Worm (Caenorhabditis elegans) whole organism, young adult: ENCODE data around the gene rrp-8.
A peak's percentile ranks its signal among the peaks of the same experiment; 100 is the strongest.

Source experiments
- D2030.7 ChIP-seq: fragments of 200-800 bp; sonication (Bioruptor generic); IDR thresholded peaks from 2 replicates; pipeline ENCODE4 v1.3.6; 2022; ENCODE audit warnings: missing genetic modification reagents, missing genetic modification characterization, missing compliant biosample characterization
- F33H1.4 ChIP-seq: fragments of 200-800 bp; sonication (Bioruptor generic); IDR thresholded peaks from 2 replicates; pipeline ENCODE4 v1.3.6; 2022; ENCODE audit warnings: missing genetic modification reagents, missing genetic modification characterization, missing compliant biosample characterization
- F49E8.2 ChIP-seq: sonication (generic microtip); optimal IDR thresholded peaks from 3 replicates; lab custom pipeline; 2017; ENCODE audit warnings: missing genetic modification characterization, mild to moderate bottlenecking, missing compliant biosample characterization, antibody characterized with exemption, moderate library complexity; ENCODE audit not compliant: insufficient read depth
- F52B5.7 ChIP-seq: sonication (generic microtip); optimal IDR thresholded peaks from 2 replicates; lab custom pipeline; 2016; ENCODE audit warnings: mild to moderate bottlenecking, missing genetic modification characterization, missing compliant biosample characterization
- K11D2.4 ChIP-seq: fragments of 200-800 bp; sonication (Bioruptor generic); IDR thresholded peaks from 2 replicates; pipeline ENCODE4 v1.3.6; 2022; ENCODE audit warnings: missing genetic modification reagents, missing genetic modification characterization, missing compliant biosample characterization
- T07F8.4 ChIP-seq: sonication (generic microtip); optimal IDR thresholded peaks from 2 replicates; lab custom pipeline; 2016; ENCODE audit warnings: mild to moderate bottlenecking, missing genetic modification characterization, moderate library complexity, missing compliant biosample characterization
- Y53G8AR.9 ChIP-seq: fragments of 200-800 bp; sonication (Bioruptor generic); conservative IDR thresholded peaks from 2 replicates; pipeline ENCODE4 v1.3.6; 2022; ENCODE audit warnings: missing genetic modification reagents, missing genetic modification characterization, missing compliant biosample characterization
- Y67H2A.10 ChIP-seq: fragments of 200-800 bp; sonication (Bioruptor generic); conservative IDR thresholded peaks from 2 replicates; pipeline ENCODE4 v1.3.6; 2022; ENCODE audit warnings: missing genetic modification reagents, missing genetic modification characterization, missing compliant biosample characterization
- akir-1 ChIP-seq: fragments of 200-800 bp; sonication (Bioruptor generic); optimal IDR thresholded peaks from 2 replicates; lab custom pipeline; 2018; ENCODE audit warnings: mild to moderate bottlenecking, missing genetic modification characterization, moderate library complexity, missing compliant biosample characterization
- athp-1 ChIP-seq: sonication (generic microtip); optimal IDR thresholded peaks from 2 replicates; lab custom pipeline; 2017; ENCODE audit warnings: mild to moderate bottlenecking, missing genetic modification characterization, missing compliant biosample characterization
- attf-5 ChIP-seq: fragments of 200-800 bp; sonication (Bioruptor generic); optimal IDR thresholded peaks from 2 replicates; lab custom pipeline; 2018; ENCODE audit warnings: mild to moderate bottlenecking, missing genetic modification characterization, missing compliant biosample characterization
- bed-1 ChIP-seq: fragments of 200-800 bp; sonication (Bioruptor generic); IDR thresholded peaks from 2 replicates; pipeline ENCODE4 v1.3.6; 2022; ENCODE audit warnings: missing genetic modification reagents, missing genetic modification characterization, missing compliant biosample characterization
- ceh-27 ChIP-seq: fragments of 200-800 bp; sonication (Bioruptor generic); optimal IDR thresholded peaks from 2 replicates; lab custom pipeline; 2018; ENCODE audit warnings: mild to moderate bottlenecking, missing genetic modification characterization, moderate library complexity, missing compliant biosample characterization
- ceh-91 ChIP-seq: fragments of 200-800 bp; sonication (Bioruptor generic); IDR thresholded peaks from 2 replicates; pipeline ENCODE4 v1.3.6; 2022; ENCODE audit warnings: missing genetic modification reagents, missing genetic modification characterization, missing compliant biosample characterization
- dox-1 ChIP-seq: fragments of 200-800 bp; sonication (Bioruptor generic); IDR thresholded peaks from 2 replicates; pipeline ENCODE4 v1.3.6; 2022; ENCODE audit warnings: missing genetic modification reagents, missing genetic modification characterization, missing compliant biosample characterization
- dpl-1 ChIP-seq: fragments of 150-350 bp; optimal IDR thresholded peaks from 2 replicates; lab custom pipeline; 2014; ENCODE audit warnings: missing biosample characterization, missing genetic modification reagents, missing genetic modification characterization
- efl-1 ChIP-seq: fragments of 150-350 bp; optimal IDR thresholded peaks from 2 replicates; lab custom pipeline; 2014; ENCODE audit warnings: missing biosample characterization, missing genetic modification reagents, missing genetic modification characterization
- ekl-4 ChIP-seq: fragments of 200-800 bp; sonication (Bioruptor generic); IDR thresholded peaks from 2 replicates; pipeline ENCODE4 v1.3.6; 2022; ENCODE audit warnings: missing genetic modification reagents, missing genetic modification characterization, missing compliant biosample characterization
- gei-17 ChIP-seq: fragments of 200-800 bp; sonication (Bioruptor generic); optimal IDR thresholded peaks from 2 replicates; lab custom pipeline; 2018; ENCODE audit warnings: mild to moderate bottlenecking, missing genetic modification characterization, missing compliant biosample characterization
- hlh-12 ChIP-seq: sonication (generic microtip); optimal IDR thresholded peaks from 2 replicates; lab custom pipeline; 2016; ENCODE audit warnings: missing genetic modification characterization, missing compliant biosample characterization
- lag-1 ChIP-seq: fragments of 200-800 bp; sonication (Bioruptor generic); IDR thresholded peaks from 2 replicates; pipeline ENCODE4 v1.3.6; 2022; ENCODE audit warnings: missing genetic modification reagents, missing genetic modification characterization, missing compliant biosample characterization
- let-526 ChIP-seq: fragments of 200-800 bp; sonication (Bioruptor generic); IDR thresholded peaks from 2 replicates; pipeline ENCODE4 v1.3.6; 2022; ENCODE audit warnings: missing genetic modification reagents, missing genetic modification characterization, missing compliant biosample characterization
- let-607 ChIP-seq, 2 experiments: fragments of 200-800 bp in 1 of 2; sonication (Bioruptor generic) in 1 of 2; sonication (generic microtip) in 1 of 2; optimal IDR thresholded peaks; 2 replicates each; lab custom pipeline; 2016 to 2018; ENCODE audit warnings: mild to moderate bottlenecking in 2 of 2, missing compliant biosample characterization in 2 of 2, missing genetic modification characterization in 2 of 2, moderate library complexity in 2 of 2, missing genotype in 1 of 2
- lin-26 ChIP-seq: fragments of 200-800 bp; sonication (Bioruptor generic); IDR thresholded peaks from 2 replicates; pipeline ENCODE4 v1.3.6; 2022; ENCODE audit warnings: missing genetic modification reagents, missing genetic modification characterization, missing compliant biosample characterization
- lin-54 ChIP-seq: fragments of 200-800 bp; sonication (Bioruptor generic); optimal IDR thresholded peaks from 2 replicates; lab custom pipeline; 2018; ENCODE audit warnings: mild to moderate bottlenecking, missing genetic modification characterization, missing compliant biosample characterization
- lsl-1 ChIP-seq: fragments of 200-800 bp; sonication (Bioruptor generic); optimal IDR thresholded peaks from 2 replicates; lab custom pipeline; 2018; ENCODE audit warnings: mild to moderate bottlenecking, missing genetic modification characterization, moderate library complexity, missing compliant biosample characterization
- madf-10 ChIP-seq: sonication (generic microtip); optimal IDR thresholded peaks from 2 replicates; lab custom pipeline; 2016; ENCODE audit warnings: mild to moderate bottlenecking, missing genetic modification characterization, missing compliant biosample characterization
- madf-3 ChIP-seq: fragments of 200-800 bp; sonication (Bioruptor generic); IDR thresholded peaks from 2 replicates; pipeline ENCODE4 v1.3.6; 2022; ENCODE audit warnings: missing genetic modification reagents, missing genetic modification characterization, missing compliant biosample characterization
- madf-6 ChIP-seq: fragments of 200-800 bp; sonication (Bioruptor generic); IDR thresholded peaks from 2 replicates; pipeline ENCODE4 v1.3.6; 2022; ENCODE audit warnings: missing genetic modification reagents, missing genetic modification characterization, missing compliant biosample characterization
- mcd-1 ChIP-seq: fragments of 200-800 bp; sonication (Bioruptor generic); IDR thresholded peaks from 2 replicates; pipeline ENCODE4 v1.3.6; 2022; ENCODE audit warnings: missing genetic modification reagents, missing genetic modification characterization, missing compliant biosample characterization
- nfyb-1 ChIP-seq: fragments of 200-800 bp; sonication (Bioruptor generic); IDR thresholded peaks from 2 replicates; pipeline ENCODE4 v1.3.6; 2022; ENCODE audit warnings: missing genetic modification reagents, missing genetic modification characterization, missing compliant biosample characterization
- nhr-80 ChIP-seq: sonication (generic microtip); optimal IDR thresholded peaks from 2 replicates; lab custom pipeline; 2016; ENCODE audit warnings: missing genetic modification characterization, missing compliant biosample characterization
- pbrm-1 ChIP-seq: fragments of 200-800 bp; sonication (Bioruptor generic); IDR thresholded peaks from 2 replicates; pipeline ENCODE4 v1.3.6; 2022; ENCODE audit warnings: missing genetic modification reagents, missing genetic modification characterization, missing compliant biosample characterization
- repo-1 ChIP-seq: sonication (generic microtip); optimal IDR thresholded peaks from 2 replicates; lab custom pipeline; 2017; ENCODE audit warnings: mild to moderate bottlenecking, missing genetic modification characterization, missing compliant biosample characterization
- rpc-1 ChIP-seq, 2 experiments: fragments of 150-350 bp in 1 of 2; sonication (generic microtip) in 1 of 2; optimal IDR thresholded peaks; 2 replicates each; lab custom pipeline; 2014 to 2018; ENCODE audit warnings: missing biosample characterization in 1 of 2, missing genetic modification characterization in 1 of 2, missing genetic modification reagents in 1 of 2, missing genotype in 1 of 2
- snpc-1.3 ChIP-seq: sonication (generic microtip); optimal IDR thresholded peaks from 2 replicates; lab custom pipeline; 2017; ENCODE audit warnings: missing genetic modification characterization, mild to moderate bottlenecking, missing compliant biosample characterization, antibody characterized with exemption, moderate library complexity, missing genotype, missing genetic modification reagents; ENCODE audit not compliant: insufficient read depth
- snpc-4 ChIP-seq, 5 experiments: fragments of 150-350 bp in 1 of 5; sonication (generic microtip) in 4 of 5; optimal IDR thresholded peaks; 2 replicates each; lab custom pipeline; 2014 to 2018; ENCODE audit warnings: missing genetic modification characterization in 5 of 5, missing biosample characterization in 3 of 5, antibody characterized with exemption in 2 of 5, mild to moderate bottlenecking in 2 of 5, missing compliant biosample characterization in 2 of 5, missing genotype in 2 of 5, moderate library complexity in 2 of 5, missing genetic modification reagents in 1 of 5
- tbp1 ChIP-seq: fragments of 200-800 bp; sonication (Bioruptor generic); optimal IDR thresholded peaks from 2 replicates; lab custom pipeline; 2018; ENCODE audit warnings: mild to moderate bottlenecking, missing genetic modification characterization, missing compliant biosample characterization
- unc-130 ChIP-seq: sonication (generic microtip); optimal IDR thresholded peaks from 2 replicates; lab custom pipeline; 2016; ENCODE audit warnings: missing genetic modification reagents, missing genetic modification characterization, missing compliant biosample characterization
- zfh-2 ChIP-seq: fragments of 200-800 bp; sonication (Bioruptor generic); conservative IDR thresholded peaks from 2 replicates; pipeline ENCODE4 v1.3.6; 2022; ENCODE audit warnings: missing genetic modification reagents, missing genetic modification characterization, missing compliant biosample characterization
- ztf-26 ChIP-seq: sonication (generic microtip); optimal IDR thresholded peaks from 2 replicates; lab custom pipeline; 2017; ENCODE audit warnings: missing genetic modification characterization, missing compliant biosample characterization
- ztf-6 ChIP-seq: fragments of 200-800 bp; sonication (Bioruptor generic); IDR thresholded peaks from 2 replicates; pipeline ENCODE4 v1.3.6; 2022; ENCODE audit warnings: missing genetic modification reagents, missing genetic modification characterization, missing compliant biosample characterization

rrp-8 gene

DNA sequence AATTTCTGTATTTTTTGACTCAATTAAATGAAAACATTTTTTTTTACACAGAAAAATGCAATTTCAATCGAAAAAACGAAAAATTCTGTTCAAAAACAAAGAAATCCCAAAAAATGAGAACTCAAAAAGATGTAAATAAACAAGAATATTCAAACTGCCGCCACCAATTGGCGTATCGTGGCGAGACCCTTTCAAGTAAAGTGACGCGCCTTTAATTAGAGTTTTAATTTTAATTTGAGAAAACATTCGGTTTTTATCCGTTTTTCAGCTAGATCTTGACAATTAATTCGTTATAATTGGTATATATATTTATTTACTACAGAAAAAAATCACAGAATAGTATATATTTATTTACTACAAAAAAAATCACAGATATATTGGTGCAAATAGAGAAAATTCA is 16.7 kb upstream of the rrp-8 start:
- TF ChIP-seq dpl-1 (GFP tag; lab: Kevin White, UChicago) (peak; percentile 53), F33H1.4 (GFP tag; lab: Robert Waterston, UW) (peak; percentile 92), dox-1 (peak; percentile 53; the same call in 1 of the 2 replicates), efl-1 (GFP tag; lab: Kevin White, UChicago) (peak; percentile 91), snpc-1.3 (tag; lab: Kevin White, UChicago) (peak; percentile 37), unc-130 (GFP tag; lab: Kevin White, UChicago) (peak; percentile 52), ceh-91 (peak; percentile 41; the same call in 1 of the 2 replicates), ztf-6 (GFP tag; lab: Robert Waterston, UW) (no peak), mcd-1 (GFP tag; lab: Robert Waterston, UW) (peak; percentile 15; the same call in 1 of the 2 replicates), D2030.7 (GFP tag; lab: Robert Waterston, UW) (peak; percentile 84), Y53G8AR.9 (no peak), lin-54 (GFP tag; lab: Kevin White, UChicago) (peak; percentile 97), F49E8.2 (peak; percentile 66), lsl-1 (GFP tag; lab: Kevin White, UChicago) (peak; percentile 65), snpc-4 (GFP tag; optimal IDR thresholded peaks at IDR 0.05; lab: Kevin White, UChicago) (peak; percentile 2), snpc-4 (tag; optimal IDR thresholded peaks at IDR 0.05; lab: Kevin White, UChicago) (peak in 1 of 4 experiments; percentile 17), madf-6 (GFP tag; lab: Robert Waterston, UW) (peak; percentile 67), lin-26 (GFP tag; lab: Robert Waterston, UW) (no peak), hlh-12 (tag; lab: Kevin White, UChicago) (no peak)

ce11 chrIV:383135-383731 is 13.1 kb upstream of the rrp-8 start, which contains the start of gene spl-1:
TSS of gene spl-1 (minus strand) at chrIV:383185.
- TF ChIP-seq repo-1 (tag; lab: Kevin White, UChicago) (no peak), nhr-80 (tag; lab: Kevin White, UChicago) (peak; percentile 82), ekl-4 (GFP tag; lab: Robert Waterston, UW) (no peak), T07F8.4 (no peak), F52B5.7 (tag; lab: Kevin White, UChicago) (no peak), tbp1 (GFP tag; lab: Kevin White, UChicago) (peak; percentile 2), attf-5 (GFP tag; lab: Kevin White, UChicago) (peak; percentile 51), rpc-1 (optimal IDR thresholded peaks at IDR 0.05; lab: Kevin White, UChicago) (no peak), rpc-1 (tag; optimal IDR thresholded peaks at IDR 0.05; lab: Kevin White, UChicago) (no peak), pbrm-1 (GFP tag; lab: Robert Waterston, UW) (0 out of 2 replicates have a peak, but pooled peaks have one; percentile 26), lag-1 (GFP tag; lab: Robert Waterston, UW) (no peak), zfh-2 (GFP tag; lab: Robert Waterston, UW) (no peak), let-526 (GFP tag; lab: Robert Waterston, UW) (no peak)
- TF ChIP-seq, all 124 proteins: peak for 4

- TF ChIP-seq nfyb-1 (GFP tag; lab: Robert Waterston, UW) (peak; percentile 94), bed-1 (GFP tag; lab: Robert Waterston, UW) (peak; percentile 89; the same call in 1 of the 2 replicates), madf-3 (peak; percentile 95), D2030.7 (GFP tag; lab: Robert Waterston, UW) (peak; percentile 100), snpc-1.3 (tag; lab: Kevin White, UChicago) (peak; percentile 26), ceh-27 (peak; percentile 92), madf-10 (tag; lab: Kevin White, UChicago) (peak; percentile 91), gei-17 (GFP tag; lab: Kevin White, UChicago) (peak; percentile 35), F52B5.7 (tag; lab: Kevin White, UChicago) (peak; percentile 6), akir-1 (GFP tag; lab: Kevin White, UChicago) (peak; percentile 40), lin-26 (GFP tag; lab: Robert Waterston, UW) (peak; percentile 96), Y67H2A.10 (peak; percentile 96), K11D2.4 (GFP tag; lab: Robert Waterston, UW) (peak; percentile 96), let-607 (tag; optimal IDR thresholded peaks at IDR 0.05; lab: Kevin White, UChicago) (peak in 1 of 2 experiments; percentile 38), ztf-26 (tag; lab: Kevin White, UChicago) (peak; percentile 90), athp-1 (peak; percentile 95)
Measured at ce11 chrIV:385150-385937, 11.0 kb upstream of the rrp-8 start, which contains the start of gene rps-24. TSS of gene rps-24 (plus strand) at chrIV:385887.
